Fruit fly (Drosophila melanogaster) whole organism, embryonic: ENCODE results near the gene Trf4-2.
A peak's percentile ranks its signal among the peaks of the same experiment; 100 is the strongest.

Experiments
- CG10274 ChIP-seq: fragments of 200-800 bp; sonication (Bioruptor generic); optimal IDR thresholded peaks from 3 replicates; lab custom pipeline; 2017; ENCODE audit warnings: missing biosample characterization, mild to moderate bottlenecking, missing genetic modification characterization
- CG10321 ChIP-seq: fragments of 200-800 bp; sonication (Bioruptor generic); IDR thresholded peaks from 2 replicates; pipeline ENCODE4 v1.3.6; 2022; ENCODE audit warnings: missing biosample characterization, missing genetic modification characterization
- CG10654 ChIP-seq: fragments of 200-800 bp; sonication (Bioruptor generic); optimal IDR thresholded peaks from 2 replicates; lab custom pipeline; 2016; ENCODE audit warnings: missing biosample characterization, missing genetic modification characterization
- CG12942 ChIP-seq: fragments of 200-800 bp; sonication (Bioruptor generic); optimal IDR thresholded peaks from 3 replicates; lab custom pipeline; 2016; ENCODE audit warnings: missing biosample characterization, missing genetic modification characterization
- CG13123 ChIP-seq: fragments of 200-800 bp; sonication (Bioruptor generic); optimal IDR thresholded peaks from 2 replicates; lab custom pipeline; 2016; ENCODE audit warnings: missing biosample characterization, missing genetic modification characterization
- CG13296 ChIP-seq: fragments of 200-800 bp; sonication (Bioruptor generic); optimal IDR thresholded peaks from 3 replicates; lab custom pipeline; 2018; ENCODE audit warnings: missing biosample characterization, mild to moderate bottlenecking, missing genetic modification characterization
- CG14050 ChIP-seq: fragments of 200-800 bp; sonication (Bioruptor generic); IDR thresholded peaks from 3 replicates; pipeline ENCODE4 v1.3.6; 2022; ENCODE audit warnings: missing biosample characterization, missing genetic modification characterization
- CG1529 ChIP-seq: fragments of 200-800 bp; sonication (Bioruptor generic); optimal IDR thresholded peaks from 3 replicates; lab custom pipeline; 2018; ENCODE audit warnings: missing biosample characterization, missing genetic modification characterization
- CG17568 ChIP-seq: fragments of 200-800 bp; sonication (Bioruptor generic); optimal IDR thresholded peaks from 2 replicates; lab custom pipeline; 2018; ENCODE audit warnings: missing biosample characterization, mild to moderate bottlenecking, missing genetic modification characterization, moderate library complexity
- CG2199 ChIP-seq: fragments of 200-800 bp; sonication (Bioruptor generic); IDR thresholded peaks from 3 replicates; pipeline ENCODE4 v1.3.6; 2022; ENCODE audit warnings: missing biosample characterization, missing genetic modification characterization
- CG2889 ChIP-seq: fragments of 200-800 bp; sonication (Bioruptor generic); IDR thresholded peaks from 3 replicates; pipeline ENCODE4 v1.3.6; 2022; ENCODE audit warnings: missing biosample characterization, missing genetic modification characterization
- CG3726 ChIP-seq: fragments of 200-800 bp; sonication (Bioruptor generic); IDR thresholded peaks from 3 replicates; pipeline ENCODE4, ENCODE4 v1.3.6; 2022; ENCODE audit warnings: missing biosample characterization, missing genetic modification characterization
- CG4282 ChIP-seq: fragments of 200-800 bp; sonication (Bioruptor generic); optimal IDR thresholded peaks from 2 replicates; lab custom pipeline; 2016; ENCODE audit warnings: missing biosample characterization, missing genetic modification characterization
- CG4360 ChIP-seq: fragments of 200-800 bp; sonication (Bioruptor generic); IDR thresholded peaks from 2 replicates; pipeline ENCODE4 v1.3.6; 2022; ENCODE audit warnings: missing biosample characterization, missing genetic modification characterization
- CG6175 ChIP-seq: fragments of 200-800 bp; sonication (Bioruptor generic); IDR thresholded peaks from 3 replicates; pipeline ENCODE4 v1.3.6; 2022; ENCODE audit warnings: missing biosample characterization, missing genetic modification characterization
- CG6683 ChIP-seq: fragments of 200-800 bp; sonication (Bioruptor generic); optimal IDR thresholded peaks from 2 replicates; lab custom pipeline; 2017; ENCODE audit warnings: missing biosample characterization, mild to moderate bottlenecking, missing genetic modification characterization, missing genetic modification reagents
- CG7786 ChIP-seq: fragments of 200-800 bp; sonication (Bioruptor generic); optimal IDR thresholded peaks from 2 replicates; lab custom pipeline; 2016; ENCODE audit warnings: missing biosample characterization, missing genetic modification characterization
- CG7928 ChIP-seq: fragments of 200-800 bp; sonication (Bioruptor generic); optimal IDR thresholded peaks from 2 replicates; lab custom pipeline; 2017; ENCODE audit warnings: missing biosample characterization, mild to moderate bottlenecking, missing genetic modification characterization
- CG9727 ChIP-seq: fragments of 200-800 bp; sonication (Bioruptor generic); optimal IDR thresholded peaks from 3 replicates; lab custom pipeline; 2017; ENCODE audit warnings: missing biosample characterization, mild to moderate bottlenecking, missing genetic modification characterization
- CG9876 ChIP-seq: fragments of 200-800 bp; sonication (Bioruptor generic); optimal IDR thresholded peaks from 2 replicates; lab custom pipeline; 2016; ENCODE audit warnings: missing biosample characterization, missing genetic modification characterization
- CTCF ChIP-seq: fragments of 200-800 bp; sonication (Bioruptor generic); optimal IDR thresholded peaks from 2 replicates; lab custom pipeline; 2017; ENCODE audit warnings: missing biosample characterization, mild to moderate bottlenecking, missing genetic modification characterization, moderate library complexity
- CrebB ChIP-seq: fragments of 200-800 bp; sonication (Bioruptor generic); optimal IDR thresholded peaks from 3 replicates; lab custom pipeline; 2018; ENCODE audit warnings: missing biosample characterization, mild to moderate bottlenecking, missing genetic modification characterization
- Doc3 ChIP-seq: fragments of 200-800 bp; sonication (Bioruptor generic); IDR thresholded peaks from 3 replicates; pipeline ENCODE4 v1.3.6; 2022; ENCODE audit warnings: missing biosample characterization, missing genetic modification characterization; ENCODE audit not compliant: partially characterized antibody
- HLH54F ChIP-seq: fragments of 200-800 bp; sonication (Bioruptor generic); optimal IDR thresholded peaks from 3 replicates; lab custom pipeline; 2016; ENCODE audit warnings: missing biosample characterization, missing genetic modification characterization
- HmgZ ChIP-seq: fragments of 200-800 bp; sonication (Bioruptor generic); optimal IDR thresholded peaks from 2 replicates; lab custom pipeline; 2018; ENCODE audit warnings: missing biosample characterization, mild to moderate bottlenecking, missing genetic modification characterization
- Scr ChIP-seq: fragments of 200-800 bp; sonication (Bioruptor generic); IDR thresholded peaks from 2 replicates; pipeline ENCODE4 v1.3.6; 2022; ENCODE audit warnings: missing biosample characterization, missing genetic modification characterization; ENCODE audit not compliant: partially characterized antibody
- Sry-δ ChIP-seq: fragments of 200-800 bp; sonication (Bioruptor generic); optimal IDR thresholded peaks from 2 replicates; lab custom pipeline; 2016; ENCODE audit warnings: missing biosample characterization, missing genetic modification characterization
- Trl ChIP-seq, 3 experiments: fragments of >200 bp in 2 of 3; fragments of 200-800 bp in 1 of 3; sonication (Bioruptor generic) in 1 of 3; optimal IDR thresholded peaks; 2 replicates in 1 of 3; 3 replicates in 2 of 3; lab custom pipeline; 2016 to 2017; ENCODE audit warnings: missing biosample characterization in 1 of 3, missing genetic modification characterization in 1 of 3
- Xbp1 ChIP-seq: fragments of 200-800 bp; sonication (Bioruptor generic); optimal IDR thresholded peaks from 3 replicates; lab custom pipeline; 2016; ENCODE audit warnings: missing biosample characterization, mild to moderate bottlenecking, missing genetic modification characterization
- ac ChIP-seq: fragments of 200-800 bp; sonication (Bioruptor generic); optimal IDR thresholded peaks from 3 replicates; lab custom pipeline; 2017; ENCODE audit warnings: missing biosample characterization, mild to moderate bottlenecking, missing genetic modification characterization
- al ChIP-seq: fragments of 200-800 bp; sonication (Bioruptor generic); IDR thresholded peaks from 2 replicates; pipeline ENCODE4 v1.3.6; 2022; ENCODE audit warnings: missing biosample characterization, missing genetic modification characterization
- ash1 ChIP-seq: fragments of 200-800 bp; sonication (Bioruptor generic); optimal IDR thresholded peaks from 2 replicates; lab custom pipeline; 2018; ENCODE audit warnings: missing biosample characterization, mild to moderate bottlenecking, missing genetic modification characterization
- cg ChIP-seq: fragments of 200-800 bp; sonication (Bioruptor generic); optimal IDR thresholded peaks from 3 replicates; lab custom pipeline; 2019; ENCODE audit warnings: missing biosample characterization, mild to moderate bottlenecking, missing genetic modification characterization, moderate library complexity
- chif ChIP-seq, 2 experiments: fragments of 200-800 bp; sonication (Bioruptor generic); optimal IDR thresholded peaks; 3 replicates each; lab custom pipeline; 2016; ENCODE audit warnings: missing biosample characterization in 2 of 2, missing genetic modification characterization in 2 of 2
- chm ChIP-seq: fragments of 200-800 bp; sonication (Bioruptor generic); IDR thresholded peaks from 2 replicates; pipeline ENCODE4 v1.3.6; 2022; ENCODE audit warnings: missing biosample characterization, missing genetic modification characterization
- cwo ChIP-seq: fragments of 200-800 bp; sonication (Bioruptor generic); optimal IDR thresholded peaks from 3 replicates; lab custom pipeline; 2017; ENCODE audit warnings: missing biosample characterization, missing genetic modification characterization, mild to moderate bottlenecking, moderate library complexity, missing genetic modification reagents
- danr ChIP-seq: fragments of 200-800 bp; sonication (Bioruptor generic); IDR thresholded peaks from 2 replicates; pipeline ENCODE4 v1.3.6; 2022; ENCODE audit warnings: missing biosample characterization, missing genetic modification characterization
- dimm ChIP-seq: fragments of 200-800 bp; sonication (Bioruptor generic); IDR thresholded peaks from 2 replicates; pipeline ENCODE4 v1.3.6; 2022; ENCODE audit warnings: missing biosample characterization, missing genetic modification characterization
- dm ChIP-seq: fragments of 200-800 bp; sonication (Bioruptor generic); optimal IDR thresholded peaks from 3 replicates; lab custom pipeline; 2016; ENCODE audit warnings: missing biosample characterization, missing genetic modification characterization
- dmrt99B ChIP-seq: fragments of 200-800 bp; sonication (Bioruptor generic); optimal IDR thresholded peaks from 2 replicates; lab custom pipeline; 2018; ENCODE audit warnings: missing biosample characterization, mild to moderate bottlenecking, missing genetic modification characterization, moderate library complexity
- fd3F ChIP-seq: fragments of 200-800 bp; sonication (Bioruptor generic); optimal IDR thresholded peaks from 2 replicates; lab custom pipeline; 2018; ENCODE audit warnings: missing biosample characterization, mild to moderate bottlenecking, missing genetic modification characterization, moderate library complexity
- maf-S ChIP-seq: fragments of 200-800 bp; sonication (Bioruptor generic); optimal IDR thresholded peaks from 2 replicates; lab custom pipeline; 2016; ENCODE audit warnings: missing biosample characterization, missing genetic modification characterization
- nau ChIP-seq: fragments of 200-800 bp; sonication (Bioruptor generic); optimal IDR thresholded peaks from 3 replicates; lab custom pipeline; 2017; ENCODE audit warnings: missing biosample characterization, mild to moderate bottlenecking, missing genetic modification characterization, missing genetic modification reagents
- scrt ChIP-seq: fragments of 200-800 bp; sonication (Bioruptor generic); optimal IDR thresholded peaks from 2 replicates; lab custom pipeline; 2018; ENCODE audit warnings: missing biosample characterization, mild to moderate bottlenecking, missing genetic modification characterization, moderate library complexity
- sens-2 ChIP-seq: fragments of 200-800 bp; sonication (Bioruptor generic); IDR thresholded peaks from 2 replicates; pipeline ENCODE4 v1.3.6; 2022; ENCODE audit warnings: missing biosample characterization, missing genetic modification characterization
- sima ChIP-seq: fragments of 200-800 bp; sonication (Bioruptor generic); optimal IDR thresholded peaks from 2 replicates; lab custom pipeline; 2016; ENCODE audit warnings: missing biosample characterization, missing genetic modification characterization
- ttk ChIP-seq: fragments of 200-800 bp; sonication (Bioruptor generic); IDR thresholded peaks from 2 replicates; pipeline ENCODE4 v2.1.2; 2022; ENCODE audit warnings: missing biosample characterization, missing genetic modification characterization
- tx ChIP-seq: fragments of 200-800 bp; sonication (Bioruptor generic); optimal IDR thresholded peaks from 2 replicates; lab custom pipeline; 2016; ENCODE audit warnings: missing biosample characterization, missing genetic modification characterization
- yki ChIP-seq: fragments of >200 bp; optimal IDR thresholded peaks from 3 replicates; lab custom pipeline; 2018
- zfh1 ChIP-seq: fragments of 200-800 bp; sonication (Bioruptor generic); IDR thresholded peaks from 3 replicates; pipeline ENCODE4 v1.3.6; 2022; ENCODE audit warnings: missing biosample characterization, missing genetic modification characterization

Trf4-2 gene

dm6 chr3R:24875939-24876842, 48.8 kb upstream of the Trf4-2 start, which contains the start of gene CG3744 (continued):
- TF ChIP-seq CG17568 (GFP tag; lab: Kevin White, UChicago) (no peak), CG4282 (GFP tag; lab: Kevin White, UChicago) (no peak), cwo (GFP tag; lab: Kevin White, UChicago) (no peak), CG6683 (GFP tag; lab: Kevin White, UChicago) (peak; percentile 76), fd3F (GFP tag; lab: Kevin White, UChicago) (peak; percentile 90), CG2199 (GFP tag; lab: Robert Waterston, UW) (peak; percentile 86), CG3726 (GFP tag; lab: Robert Waterston, UW) (peak; percentile 84), CG13296 (GFP tag; lab: Kevin White, UChicago) (peak; percentile 90), Sry-δ (GFP tag; lab: Kevin White, UChicago) (peak; percentile 92), CG1529 (GFP tag; lab: Kevin White, UChicago) (peak; percentile 66), chm (GFP tag; lab: Robert Waterston, UW) (peak; percentile 93), Doc3 (GFP tag; lab: Robert Waterston, UW) (peak; percentile 96), Trl (optimal IDR thresholded peaks at IDR 0.05; lab: Kevin White, UChicago) (peak in 1 of 2 experiments; percentile 57), Trl (GFP tag; optimal IDR thresholded peaks at IDR 0.05; lab: Kevin White, UChicago) (peak; percentile 68), danr (GFP tag; lab: Robert Waterston, UW) (peak; percentile 73), al (GFP tag; lab: Robert Waterston, UW) (peak; percentile 94), HmgZ (tag; lab: Kevin White, UChicago) (peak; percentile 73), dmrt99B (peak; percentile 85), CG7786 (GFP tag; lab: Kevin White, UChicago) (peak; percentile 73), chif (GFP tag; optimal IDR thresholded peaks at IDR 0.05; lab: Kevin White, UChicago) (peak; percentile 40 to 59), CG10654 (GFP tag; lab: Kevin White, UChicago) (peak; percentile 89), dimm (GFP tag; lab: Robert Waterston, UW) (peak; percentile 87), maf-S (peak; percentile 36), CG6175 (GFP tag; lab: Robert Waterston, UW) (peak; percentile 92), HLH54F (GFP tag; lab: Kevin White, UChicago) (peak; percentile 82), scrt (GFP tag; lab: Kevin White, UChicago) (no peak), ash1 (GFP tag; lab: Kevin White, UChicago) (peak; percentile 70), yki (lab: Kevin White, UChicago) (no peak), CG9727 (peak; percentile 88), sima (no peak), ac (GFP tag; lab: Kevin White, UChicago) (peak; percentile 20), CrebB (tag; lab: Kevin White, UChicago) (peak; percentile 69), nau (GFP tag; lab: Kevin White, UChicago) (no peak), tx (GFP tag; lab: Kevin White, UChicago) (peak; percentile 63), zfh1 (GFP tag; lab: Robert Waterston, UW) (peak; percentile 96), CTCF (GFP tag; lab: Kevin White, UChicago) (no peak), CG10321 (GFP tag; lab: Robert Waterston, UW) (peak; percentile 77), dm (GFP tag; lab: Kevin White, UChicago) (no peak), CG4360 (GFP tag; lab: Robert Waterston, UW) (peak; percentile 93), CG10274 (GFP tag; lab: Kevin White, UChicago) (peak; percentile 57), Scr (GFP tag; lab: Robert Waterston, UW) (peak; percentile 97), ttk (GFP tag; lab: Robert Waterston, UW) (peak; percentile 89), CG2889 (GFP tag; lab: Robert Waterston, UW) (peak; percentile 85), Xbp1 (peak; percentile 94), CG13123 (peak; percentile 88), cg (GFP tag; lab: Kevin White, UChicago) (peak; percentile 96), CG7928 (peak; percentile 63), CG12942 (GFP tag; lab: Kevin White, UChicago) (peak; percentile 87), CG14050 (GFP tag; lab: Robert Waterston, UW) (peak; percentile 86), sens-2 (peak; percentile 90), CG9876 (peak; percentile 41)
